Worm (Caenorhabditis elegans) whole organism, L4 larva: ENCODE data around the gene srh-19.

ENCODE experiments used
- D1046.2 ChIP-seq: fragments of 200-800 bp; sonication (Bioruptor generic); IDR thresholded peaks from 2 replicates; pipeline ENCODE4 v1.3.6; 2022; ENCODE audit warnings: missing genetic modification characterization, missing compliant biosample characterization
- F26F4.8 ChIP-seq: fragments of 200-800 bp; sonication (Bioruptor generic); conservative IDR thresholded peaks from 2 replicates; pipeline ENCODE4 v1.3.6; 2022; ENCODE audit warnings: missing genetic modification characterization, missing compliant biosample characterization
- Y105C5A.15 ChIP-seq: fragments of 200-800 bp; sonication (Bioruptor generic); IDR thresholded peaks from 2 replicates; pipeline ENCODE4 v1.3.6; 2022; ENCODE audit warnings: missing genetic modification characterization, missing compliant biosample characterization
- Y48G9A.11 ChIP-seq: fragments of 200-800 bp; sonication (Bioruptor generic); IDR thresholded peaks from 2 replicates; pipeline ENCODE4 v1.3.6; 2022; ENCODE audit warnings: missing genetic modification reagents, missing genetic modification characterization, missing compliant biosample characterization
- Y5F2A.4 ChIP-seq: fragments of 200-800 bp; sonication (Bioruptor generic); optimal IDR thresholded peaks from 2 replicates; lab custom pipeline; 2018; ENCODE audit warnings: mild to moderate bottlenecking, missing genetic modification characterization, missing compliant biosample characterization
- Y75B8A.6 ChIP-seq: fragments of 200-800 bp; sonication (Bioruptor generic); IDR thresholded peaks from 2 replicates; pipeline ENCODE4 v1.3.6; 2022; ENCODE audit warnings: missing genetic modification reagents, missing genetic modification characterization, missing compliant biosample characterization
- aha-1 ChIP-seq: fragments of 150-350 bp; peaks from one replicate; lab custom pipeline; 2014; ENCODE audit warnings: missing biosample characterization, missing genetic modification characterization
- attf-4 ChIP-seq: sonication (generic microtip); optimal IDR thresholded peaks from 3 replicates; lab custom pipeline; 2017; ENCODE audit warnings: missing biosample characterization, missing genetic modification characterization
- ceh-20 ChIP-seq: fragments of 200-800 bp; sonication (Bioruptor generic); IDR thresholded peaks from 2 replicates; pipeline ENCODE4 v1.3.6; 2022; ENCODE audit warnings: missing genetic modification reagents, missing genetic modification characterization, missing compliant biosample characterization
- ceh-32 ChIP-seq: sonication (generic microtip); optimal IDR thresholded peaks from 2 replicates; lab custom pipeline; 2016; ENCODE audit warnings: mild to moderate bottlenecking, missing genetic modification characterization, missing compliant biosample characterization; ENCODE audit not compliant: poor library complexity
- ceh-44 ChIP-seq: fragments of 200-800 bp; sonication (Bioruptor generic); IDR thresholded peaks from 2 replicates; pipeline ENCODE4 v1.3.6; 2022; ENCODE audit warnings: missing genetic modification reagents, missing genetic modification characterization, missing compliant biosample characterization
- cey-2 ChIP-seq: sonication (generic microtip); optimal IDR thresholded peaks from 3 replicates; lab custom pipeline; 2017; ENCODE audit warnings: missing genetic modification characterization, mild to moderate bottlenecking, missing compliant biosample characterization, antibody characterized with exemption, borderline replicate concordance; ENCODE audit not compliant: insufficient read depth
- daf-12 ChIP-seq: fragments of 150-350 bp; optimal IDR thresholded peaks from 2 replicates; lab custom pipeline; 2014; ENCODE audit warnings: missing biosample characterization, missing genetic modification reagents, missing genetic modification characterization
- daf-16 ChIP-seq, 3 experiments: sonication (generic microtip); optimal IDR thresholded peaks; 2 replicates each; lab custom pipeline; 2016 to 2017; ENCODE audit warnings: missing genetic modification characterization in 3 of 3, missing genetic modification reagents in 3 of 3, mild to moderate bottlenecking in 2 of 3, missing compliant biosample characterization in 2 of 3, missing biosample characterization in 1 of 3, moderate library complexity in 1 of 3
- dmd-6 ChIP-seq: fragments of 200-800 bp; sonication (Bioruptor generic); IDR thresholded peaks from 2 replicates; pipeline ENCODE4 v1.3.6; 2022; ENCODE audit warnings: missing genetic modification reagents, missing genetic modification characterization, missing compliant biosample characterization
- dpl-1 ChIP-seq: fragments of 150-350 bp; optimal IDR thresholded peaks from 2 replicates; lab custom pipeline; 2014; ENCODE audit warnings: missing biosample characterization, missing genetic modification reagents, missing genetic modification characterization
- dve-1 ChIP-seq: sonication (generic microtip); optimal IDR thresholded peaks from 2 replicates; lab custom pipeline; 2017; ENCODE audit warnings: antibody characterized with exemption, mild to moderate bottlenecking, missing genetic modification characterization, missing compliant biosample characterization; ENCODE audit not compliant: insufficient read depth
- egl-43 ChIP-seq: fragments of 200-800 bp; sonication (Bioruptor generic); IDR thresholded peaks from 2 replicates; pipeline ENCODE4 v1.3.6; 2022; ENCODE audit warnings: missing genetic modification reagents, missing genetic modification characterization, missing compliant biosample characterization
- fos-1 ChIP-seq: fragments of 150-350 bp; optimal IDR thresholded peaks from 2 replicates; lab custom pipeline; 2014; ENCODE audit warnings: missing biosample characterization, missing genetic modification characterization
- gei-8 ChIP-seq: fragments of 200-800 bp; sonication (Bioruptor generic); optimal IDR thresholded peaks from 2 replicates; lab custom pipeline; 2018; ENCODE audit warnings: mild to moderate bottlenecking, missing genetic modification characterization, missing compliant biosample characterization
- hif-1 ChIP-seq, 2 experiments: sonication (generic microtip); optimal IDR thresholded peaks; 2 replicates each; lab custom pipeline; 2016 to 2017; ENCODE audit warnings: missing compliant biosample characterization in 2 of 2, missing genetic modification characterization in 2 of 2, missing genetic modification reagents in 2 of 2, missing genotype in 2 of 2, mild to moderate bottlenecking in 1 of 2
- jun-1 ChIP-seq: fragments of 150-350 bp; optimal IDR thresholded peaks from 2 replicates; lab custom pipeline; 2014; ENCODE audit warnings: missing biosample characterization, missing genetic modification reagents, missing genetic modification characterization
- lim-7 ChIP-seq: fragments of 200-800 bp; sonication (Bioruptor generic); IDR thresholded peaks from 2 replicates; pipeline ENCODE4 v1.3.6; 2022; ENCODE audit warnings: missing genetic modification characterization, missing compliant biosample characterization
- lin-15B ChIP-seq: fragments of 150-350 bp; sonication (generic microtip); optimal IDR thresholded peaks from 3 replicates; lab custom pipeline; 2014; ENCODE audit warnings: missing biosample characterization, missing genetic modification characterization
- lin-38 ChIP-seq: fragments of 200-800 bp; sonication (Bioruptor generic); IDR thresholded peaks from 2 replicates; pipeline ENCODE4 v1.3.6; 2022; ENCODE audit warnings: missing genetic modification reagents, missing genetic modification characterization, missing compliant biosample characterization
- lin-39 ChIP-seq: fragments of 150-350 bp; optimal IDR thresholded peaks from 2 replicates; lab custom pipeline; 2014; ENCODE audit warnings: missing biosample characterization, missing genetic modification reagents, missing genetic modification characterization
- lsy-2 ChIP-seq, 2 experiments: fragments of 150-350 bp in 1 of 2; sonication (generic microtip) in 1 of 2; optimal IDR thresholded peaks; 2 replicates each; lab custom pipeline; 2014 to 2017; ENCODE audit warnings: missing biosample characterization in 2 of 2, missing genetic modification characterization in 2 of 2
- madf-9 ChIP-seq: fragments of 200-800 bp; sonication (Bioruptor generic); conservative IDR thresholded peaks from 2 replicates; pipeline ENCODE4 v1.3.6; 2022; ENCODE audit warnings: missing genetic modification reagents, missing genetic modification characterization, missing compliant biosample characterization
- mep-1 ChIP-seq: fragments of 150-350 bp; sonication (generic microtip); optimal IDR thresholded peaks from 3 replicates; lab custom pipeline; 2014; ENCODE audit warnings: missing biosample characterization, missing genetic modification characterization
- mes-2 ChIP-seq: sonication (generic microtip); optimal IDR thresholded peaks from 2 replicates; lab custom pipeline; 2016; ENCODE audit warnings: missing genotype, mild to moderate bottlenecking, missing genetic modification characterization, missing compliant biosample characterization; ENCODE audit not compliant: poor library complexity, severe bottlenecking
- nhr-10 ChIP-seq: fragments of 150-350 bp; optimal IDR thresholded peaks from 2 replicates; lab custom pipeline; 2014; ENCODE audit warnings: missing biosample characterization, missing genetic modification characterization
- nhr-102 ChIP-seq: sonication (generic microtip); optimal IDR thresholded peaks from 2 replicates; lab custom pipeline; 2016; ENCODE audit warnings: mild to moderate bottlenecking, missing genetic modification characterization, moderate library complexity, missing compliant biosample characterization
- nhr-11 ChIP-seq: fragments of 150-350 bp; optimal IDR thresholded peaks from 2 replicates; lab custom pipeline; 2014; ENCODE audit warnings: missing biosample characterization, missing genetic modification characterization
- nhr-237 ChIP-seq: sonication (generic microtip); optimal IDR thresholded peaks from 2 replicates; lab custom pipeline; 2017; ENCODE audit warnings: missing biosample characterization, missing genetic modification characterization
- nhr-42 ChIP-seq: fragments of 200-800 bp; sonication (Bioruptor generic); IDR thresholded peaks from 2 replicates; pipeline ENCODE4 v1.3.6; 2022; ENCODE audit warnings: missing genetic modification characterization, missing compliant biosample characterization
- nhr-77 ChIP-seq: fragments of 150-350 bp; optimal IDR thresholded peaks from 2 replicates; lab custom pipeline; 2014; ENCODE audit warnings: missing biosample characterization, missing genetic modification characterization
- php-3 ChIP-seq: fragments of 200-800 bp; sonication (Bioruptor generic); IDR thresholded peaks from 2 replicates; pipeline ENCODE4 v1.3.6; 2022; ENCODE audit warnings: missing genetic modification reagents, missing genetic modification characterization, missing compliant biosample characterization
- sdz-12 ChIP-seq: fragments of 200-800 bp; sonication (Bioruptor generic); optimal IDR thresholded peaks from 2 replicates; lab custom pipeline; 2018; ENCODE audit warnings: mild to moderate bottlenecking, missing genetic modification characterization, missing compliant biosample characterization
- skn-1 ChIP-seq: fragments of 150-350 bp; optimal IDR thresholded peaks from 2 replicates; lab custom pipeline; 2014; ENCODE audit warnings: missing biosample characterization, missing genetic modification characterization
- snpc-1.2 ChIP-seq: fragments of 200-800 bp; sonication (Bioruptor generic); IDR thresholded peaks from 2 replicates; pipeline ENCODE4 v1.3.6; 2022; ENCODE audit warnings: missing genetic modification reagents, missing genetic modification characterization, missing compliant biosample characterization
- spr-3 ChIP-seq: fragments of 200-800 bp; sonication (Bioruptor generic); optimal IDR thresholded peaks from 2 replicates; lab custom pipeline; 2018; ENCODE audit warnings: mild to moderate bottlenecking, missing genetic modification characterization, missing compliant biosample characterization
- tra-1 ChIP-seq: fragments of 200-800 bp; sonication (Bioruptor generic); IDR thresholded peaks from 2 replicates; pipeline ENCODE4 v1.3.6; 2022; ENCODE audit warnings: missing genetic modification reagents, missing genetic modification characterization, missing compliant biosample characterization
- unc-130 ChIP-seq: sonication (generic microtip); optimal IDR thresholded peaks from 2 replicates; lab custom pipeline; 2016; ENCODE audit warnings: missing genetic modification reagents, missing genetic modification characterization, missing compliant biosample characterization
- unc-39 ChIP-seq: sonication (generic microtip); optimal IDR thresholded peaks from 2 replicates; lab custom pipeline; 2017; ENCODE audit warnings: missing biosample characterization, missing genetic modification characterization
- unc-62 ChIP-seq, 3 experiments: fragments of 150-350 bp in 1 of 3; sonication (generic microtip); optimal IDR thresholded peaks in 2 of 3; peaks in 1 of 3; 1 replicate in 1 of 3; 2 replicates in 2 of 3; lab custom pipeline; 2014 to 2017; ENCODE audit warnings: missing biosample characterization in 3 of 3, missing genetic modification characterization in 3 of 3, missing genetic modification reagents in 3 of 3, missing genotype in 1 of 3
- vab-7 ChIP-seq: fragments of 200-800 bp; sonication (Bioruptor generic); IDR thresholded peaks from 2 replicates; pipeline ENCODE4 v1.3.6; 2022; ENCODE audit warnings: missing genetic modification reagents, missing genetic modification characterization, missing compliant biosample characterization
- zip-11 ChIP-seq: fragments of 200-800 bp; sonication (Bioruptor generic); IDR thresholded peaks from 2 replicates; pipeline ENCODE4 v1.3.6; 2022; ENCODE audit warnings: missing genetic modification characterization, missing compliant biosample characterization
- zip-2 ChIP-seq: fragments of 150-350 bp; optimal IDR thresholded peaks from 2 replicates; lab custom pipeline; 2014; ENCODE audit warnings: missing biosample characterization, missing genetic modification characterization
- ztf-7 ChIP-seq: fragments of 150-350 bp; optimal IDR thresholded peaks from 2 replicates; lab custom pipeline; 2014; ENCODE audit warnings: missing biosample characterization, missing genetic modification characterization

srh-19 gene

DNA sequence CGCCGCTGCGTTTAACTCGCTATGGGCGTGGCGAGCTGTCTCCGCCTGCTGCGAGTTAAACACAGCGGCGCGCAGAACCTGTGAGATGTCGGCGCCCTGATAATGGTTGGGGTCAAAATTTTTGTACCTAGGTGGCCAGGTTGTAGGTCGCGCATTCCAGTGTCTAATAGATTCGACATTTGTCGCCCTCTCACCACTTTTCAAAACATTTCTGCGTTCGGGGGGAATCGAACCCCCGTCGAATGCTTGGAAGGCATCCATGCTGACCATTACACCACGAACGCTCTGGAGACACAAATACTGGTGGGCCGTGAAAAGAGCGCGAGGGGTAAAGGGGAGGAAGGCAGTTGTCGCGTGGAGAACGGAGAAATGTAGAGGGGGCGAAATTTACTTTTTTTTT is 33.6 kb upstream of the srh-19 start (continued):
- TF ChIP-seq madf-9, result peak; percentile 73; the same call in 1 of the 2 replicates
- TF ChIP-seq skn-1 (tag; lab: Kevin White, UChicago), result no peak
- peak; percentile 76; the same call in 1 of the 2 replicates for TF ChIP-seq ceh-20 (GFP tag; lab: Robert Waterston, UW)
- TF ChIP-seq nhr-102 (tag; lab: Kevin White, UChicago), result peak; percentile 87
- TF ChIP-seq unc-130, result peak; percentile 6
- peak; percentile 75; the same call in 1 of the 2 replicates for TF ChIP-seq F26F4.8 (GFP tag; lab: Robert Waterston, UW)
- TF ChIP-seq lsy-2 (tag; optimal IDR thresholded peaks at IDR 0.05; lab: Kevin White, UChicago), result peak; percentile 3 to 48
- no peak for TF ChIP-seq nhr-10 (tag; lab: Kevin White, UChicago)
- TF ChIP-seq hif-1 (tag; optimal IDR thresholded peaks at IDR 0.05; lab: Kevin White, UChicago), result peak in 1 of 2 experiments; percentile 25
- no peak for TF ChIP-seq nhr-237
- 0 out of 2 replicates have a peak, but pooled peaks have one; percentile 43 for TF ChIP-seq zip-11
- TF ChIP-seq vab-7 (GFP tag; lab: Robert Waterston, UW), result peak; percentile 88
- TF ChIP-seq dve-1 (tag; lab: Kevin White, UChicago), result peak; percentile 43
- peak; percentile 61 to 66 for TF ChIP-seq daf-16 (GFP tag; optimal IDR thresholded peaks at IDR 0.05; lab: Kevin White, UChicago)
- TF ChIP-seq daf-16 (tag; optimal IDR thresholded peaks at IDR 0.05; lab: Kevin White, UChicago), result peak; percentile 73
- TF ChIP-seq ceh-44 (GFP tag; lab: Robert Waterston, UW), result no peak
- TF ChIP-seq tra-1 (GFP tag; lab: Robert Waterston, UW), result peak; percentile 67
- TF ChIP-seq dmd-6 (GFP tag; lab: Robert Waterston, UW), result peak; percentile 77
- TF ChIP-seq sdz-12, result no peak
- TF ChIP-seq cey-2 (tag; lab: Kevin White, UChicago), result no peak
- TF ChIP-seq zip-2 (tag; lab: Kevin White, UChicago), result peak; percentile 71
- TF ChIP-seq mep-1 (tag; lab: Kevin White, UChicago), result peak; percentile 82
- TF ChIP-seq Y75B8A.6 (GFP tag; lab: Robert Waterston, UW), result peak; percentile 75; the same call in 1 of the 2 replicates
- TF ChIP-seq Y48G9A.11 (GFP tag; lab: Robert Waterston, UW), result peak; percentile 73
- TF ChIP-seq lin-15B (tag; lab: Kevin White, UChicago), result no peak
- TF ChIP-seq lin-39 (tag; lab: Kevin White, UChicago), result no peak
- TF ChIP-seq snpc-1.2 (GFP tag; lab: Robert Waterston, UW), result peak; percentile 74
- no peak for TF ChIP-seq unc-39 (tag; lab: Kevin White, UChicago)
- TF ChIP-seq nhr-11, result peak; percentile 35
- TF ChIP-seq lim-7, result peak; percentile 88
- peak in 1 of 2 experiments; percentile 47 for TF ChIP-seq unc-62 (GFP tag; optimal IDR thresholded peaks at IDR 0.05 in 1 of 2; lab: Kevin White, UChicago)
- no peak for TF ChIP-seq unc-62 (tag; optimal IDR thresholded peaks at IDR 0.05; lab: Kevin White, UChicago)
- TF ChIP-seq gei-8 (GFP tag; lab: Kevin White, UChicago), result peak; percentile 18
- peak; percentile 90 for TF ChIP-seq nhr-42 (GFP tag; lab: Robert Waterston, UW)
- TF ChIP-seq egl-43 (GFP tag; lab: Robert Waterston, UW), result peak; percentile 96
- TF ChIP-seq aha-1 (tag; lab: Kevin White, UChicago), result no peak
- peak; percentile 4 for TF ChIP-seq dpl-1 (GFP tag; lab: Kevin White, UChicago)
- no peak for TF ChIP-seq attf-4 (tag; lab: Kevin White, UChicago)
- peak; percentile 83 for TF ChIP-seq mes-2
- TF ChIP-seq Y5F2A.4, result peak; percentile 74
- TF ChIP-seq lin-38 (GFP tag; lab: Robert Waterston, UW), result peak; percentile 78
- TF ChIP-seq daf-12 (tag; lab: Kevin White, UChicago), result no peak
- peak; percentile 34 for TF ChIP-seq jun-1 (tag; lab: Kevin White, UChicago)
- 0 out of 2 replicates have a peak, but pooled peaks have one; percentile 63 for TF ChIP-seq Y105C5A.15 (GFP tag; lab: Robert Waterston, UW)
- TF ChIP-seq nhr-77 (tag; lab: Kevin White, UChicago), result peak; percentile 30
- TF ChIP-seq ztf-7 (tag; lab: Kevin White, UChicago), result peak; percentile 7
- peak; percentile 80 for TF ChIP-seq spr-3
- no peak for TF ChIP-seq fos-1
- 0 out of 2 replicates have a peak, but pooled peaks have one; percentile 67 for TF ChIP-seq D1046.2 (GFP tag; lab: Robert Waterston, UW)
- peak; percentile 71 for TF ChIP-seq php-3 (GFP tag; lab: Robert Waterston, UW)
- peak; percentile 20 for TF ChIP-seq ceh-32 (tag; lab: Kevin White, UChicago)
